Worm (Caenorhabditis elegans) whole organism, young adult: ENCODE measurements around the gene F25G6.1.

Experiments used
- F23B12.7 ChIP-seq: sonication (generic microtip); optimal IDR thresholded peaks from 2 replicates; lab custom pipeline; 2017; ENCODE audit warnings: missing genetic modification characterization, mild to moderate bottlenecking, missing compliant biosample characterization, antibody characterized with exemption, moderate library complexity; ENCODE audit not compliant: insufficient read depth
- ceh-79 ChIP-seq: sonication (generic microtip); optimal IDR thresholded peaks from 2 replicates; lab custom pipeline; 2017; ENCODE audit warnings: mild to moderate bottlenecking, missing genetic modification characterization, missing compliant biosample characterization
- hlh-12 ChIP-seq: sonication (generic microtip); optimal IDR thresholded peaks from 2 replicates; lab custom pipeline; 2016; ENCODE audit warnings: missing genetic modification characterization, missing compliant biosample characterization
- pbrm-1 ChIP-seq: fragments of 200-800 bp; sonication (Bioruptor generic); IDR thresholded peaks from 2 replicates; pipeline ENCODE4 v1.3.6; 2022; ENCODE audit warnings: missing genetic modification reagents, missing genetic modification characterization, missing compliant biosample characterization
- snpc-4 ChIP-seq, 5 experiments: fragments of 150-350 bp in 1 of 5; sonication (generic microtip) in 4 of 5; optimal IDR thresholded peaks; 2 replicates each; lab custom pipeline; 2014 to 2018; ENCODE audit warnings: missing genetic modification characterization in 5 of 5, missing biosample characterization in 3 of 5, antibody characterized with exemption in 2 of 5, mild to moderate bottlenecking in 2 of 5, missing compliant biosample characterization in 2 of 5, missing genotype in 2 of 5, moderate library complexity in 2 of 5, missing genetic modification reagents in 1 of 5
- tbx-9 ChIP-seq: sonication (generic microtip); optimal IDR thresholded peaks from 2 replicates; lab custom pipeline; 2016; ENCODE audit warnings: borderline replicate concordance, missing genetic modification characterization, inconsistent platforms, missing compliant biosample characterization
- ztf-22 ChIP-seq: fragments of 200-800 bp; sonication (Bioruptor generic); optimal IDR thresholded peaks from 2 replicates; lab custom pipeline; 2018; ENCODE audit warnings: mild to moderate bottlenecking, missing genetic modification characterization, moderate library complexity, missing compliant biosample characterization

DNA sequence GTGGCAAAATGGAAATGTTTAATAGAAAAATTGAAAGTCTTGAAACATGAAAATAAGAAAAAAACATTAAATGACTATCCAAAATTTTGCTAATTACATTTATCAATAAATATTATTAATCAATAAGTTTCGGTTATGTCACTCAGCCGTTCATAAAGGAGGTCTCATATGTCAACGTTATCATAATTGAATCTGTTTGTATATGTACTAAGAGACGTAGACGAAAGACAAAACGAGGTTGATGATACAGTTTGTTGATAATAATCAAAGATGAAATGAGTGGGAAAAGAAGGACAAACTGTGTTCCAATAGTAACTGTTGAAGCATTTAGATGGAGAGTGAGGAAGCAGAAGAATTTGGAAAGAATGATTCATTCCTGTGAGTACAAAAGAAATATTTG lies 12.1 kb downstream of the F25G6.1 start:
- TF ChIP-seq snpc-4 (GFP tag; optimal IDR thresholded peaks at IDR 0.05; lab: Kevin White, UChicago) (no peak), snpc-4 (tag; optimal IDR thresholded peaks at IDR 0.05; lab: Kevin White, UChicago) (peak in 1 of 4 experiments; percentile 46), hlh-12 (tag; lab: Kevin White, UChicago) (no peak), F23B12.7 (tag; lab: Kevin White, UChicago) (no peak), ceh-79 (tag; lab: Kevin White, UChicago) (no peak), pbrm-1 (GFP tag; lab: Robert Waterston, UW) (no peak), tbx-9 (tag; lab: Kevin White, UChicago) (no peak), ztf-22 (GFP tag; lab: Kevin White, UChicago) (no peak)
